Fruit fly (Drosophila melanogaster) whole organism, embryonic: ENCODE results near the gene CG6652.
A peak's percentile ranks its signal among the peaks of the same experiment; 100 is the strongest.

Experiments used
- BtbVII ChIP-seq: fragments of 200-800 bp; sonication (Bioruptor generic); optimal IDR thresholded peaks from 3 replicates; lab custom pipeline; 2017; ENCODE audit warnings: missing biosample characterization, mild to moderate bottlenecking, missing genetic modification characterization
- CG10979 ChIP-seq: fragments of 200-800 bp; sonication (Bioruptor generic); optimal IDR thresholded peaks from 2 replicates; lab custom pipeline; 2018; ENCODE audit warnings: missing biosample characterization, mild to moderate bottlenecking, missing genetic modification characterization, moderate library complexity
- CG12219 ChIP-seq: fragments of 200-800 bp; sonication (Bioruptor generic); optimal IDR thresholded peaks from 3 replicates; lab custom pipeline; 2018; ENCODE audit warnings: missing biosample characterization, mild to moderate bottlenecking, missing genetic modification characterization
- CG1233 ChIP-seq: fragments of 200-800 bp; sonication (Bioruptor generic); optimal IDR thresholded peaks from 4 replicates; lab custom pipeline; 2018; ENCODE audit warnings: missing biosample characterization, mild to moderate bottlenecking, missing genetic modification characterization
- CG16815 ChIP-seq: fragments of 200-800 bp; sonication (Bioruptor generic); optimal IDR thresholded peaks from 3 replicates; lab custom pipeline; 2017; ENCODE audit warnings: missing biosample characterization, mild to moderate bottlenecking, missing genetic modification characterization
- CG33213 ChIP-seq: fragments of 200-800 bp; sonication (Bioruptor generic); optimal IDR thresholded peaks from 3 replicates; lab custom pipeline; 2016; ENCODE audit warnings: missing biosample characterization, missing genetic modification characterization
- CG3847 ChIP-seq: fragments of 200-800 bp; sonication (Bioruptor generic); IDR thresholded peaks from 2 replicates; pipeline ENCODE4 v1.3.6; 2022; ENCODE audit warnings: missing biosample characterization, missing genetic modification characterization
- CG4707 ChIP-seq: fragments of 200-800 bp; sonication (Bioruptor generic); optimal IDR thresholded peaks from 2 replicates; lab custom pipeline; 2018; ENCODE audit warnings: missing biosample characterization, mild to moderate bottlenecking, missing genetic modification characterization, moderate library complexity
- CG4820 ChIP-seq: fragments of 200-800 bp; sonication (Bioruptor generic); optimal IDR thresholded peaks from 3 replicates; lab custom pipeline; 2016; ENCODE audit warnings: missing biosample characterization, missing genetic modification characterization
- CG6854 ChIP-seq: fragments of 200-800 bp; sonication (Bioruptor generic); optimal IDR thresholded peaks from 3 replicates; lab custom pipeline; 2017; ENCODE audit warnings: missing biosample characterization, mild to moderate bottlenecking, missing genetic modification characterization
- CG8089 ChIP-seq: fragments of 200-800 bp; sonication (Bioruptor generic); optimal IDR thresholded peaks from 3 replicates; lab custom pipeline; 2016; ENCODE audit warnings: missing biosample characterization, missing genetic modification characterization
- CG8944 ChIP-seq: fragments of 200-800 bp; sonication (Bioruptor generic); optimal IDR thresholded peaks from 3 replicates; lab custom pipeline; 2016; ENCODE audit warnings: missing biosample characterization, missing genetic modification characterization
- CoRest ChIP-seq: fragments of 200-800 bp; sonication (Bioruptor generic); optimal IDR thresholded peaks from 3 replicates; lab custom pipeline; 2018; ENCODE audit warnings: missing biosample characterization, mild to moderate bottlenecking, missing genetic modification characterization, moderate library complexity
- HmgZ ChIP-seq: fragments of 200-800 bp; sonication (Bioruptor generic); optimal IDR thresholded peaks from 2 replicates; lab custom pipeline; 2018; ENCODE audit warnings: missing biosample characterization, mild to moderate bottlenecking, missing genetic modification characterization
- Hmr ChIP-seq: fragments of 200-800 bp; sonication (Bioruptor generic); optimal IDR thresholded peaks from 3 replicates; lab custom pipeline; 2017; ENCODE audit warnings: mild to moderate bottlenecking, missing biosample characterization, missing genetic modification reagents, missing genetic modification characterization
- Hr51 ChIP-seq, 2 experiments: fragments of 200-800 bp; sonication (Bioruptor generic); optimal IDR thresholded peaks; 2 replicates in 1 of 2; 3 replicates in 1 of 2; lab custom pipeline; 2016 to 2018; ENCODE audit warnings: missing biosample characterization in 2 of 2, missing genetic modification characterization in 2 of 2, mild to moderate bottlenecking in 1 of 2, moderate library complexity in 1 of 2
- Max ChIP-seq: fragments of 200-800 bp; sonication (Bioruptor generic); optimal IDR thresholded peaks from 2 replicates; lab custom pipeline; 2016; ENCODE audit warnings: missing biosample characterization, mild to moderate bottlenecking, missing genetic modification characterization
- Meics ChIP-seq: fragments of 200-800 bp; sonication (Bioruptor generic); optimal IDR thresholded peaks from 2 replicates; lab custom pipeline; 2017; ENCODE audit warnings: missing biosample characterization, mild to moderate bottlenecking, missing genetic modification characterization
- Mrtf ChIP-seq: fragments of 200-800 bp; sonication (Bioruptor generic); IDR thresholded peaks from 3 replicates; pipeline ENCODE4 v1.3.6; 2022; ENCODE audit warnings: missing biosample characterization, missing genetic modification characterization
- Nf-YB ChIP-seq: fragments of 200-800 bp; sonication (Bioruptor generic); optimal IDR thresholded peaks from 3 replicates; lab custom pipeline; 2019; ENCODE audit warnings: missing biosample characterization, mild to moderate bottlenecking, missing genetic modification characterization, moderate library complexity
- NfI ChIP-seq: fragments of 200-800 bp; sonication (Bioruptor generic); optimal IDR thresholded peaks from 3 replicates; lab custom pipeline; 2018; ENCODE audit warnings: missing biosample characterization, mild to moderate bottlenecking, missing genetic modification characterization, moderate library complexity
- TFAM ChIP-seq: fragments of 200-800 bp; sonication (Bioruptor generic); optimal IDR thresholded peaks from 2 replicates; lab custom pipeline; 2017; ENCODE audit warnings: missing biosample characterization, missing genetic modification characterization, inconsistent platforms
- ac ChIP-seq: fragments of 200-800 bp; sonication (Bioruptor generic); optimal IDR thresholded peaks from 3 replicates; lab custom pipeline; 2017; ENCODE audit warnings: missing biosample characterization, mild to moderate bottlenecking, missing genetic modification characterization
- ara ChIP-seq: fragments of 200-800 bp; sonication (Bioruptor generic); IDR thresholded peaks from 2 replicates; pipeline ENCODE4 v1.3.6; 2022; ENCODE audit warnings: missing biosample characterization, missing genetic modification characterization
- ase ChIP-seq: fragments of 200-800 bp; sonication (Bioruptor generic); IDR thresholded peaks from 3 replicates; pipeline ENCODE4 v1.3.6; 2022; ENCODE audit warnings: missing biosample characterization, missing genetic modification characterization
- caup ChIP-seq: fragments of 200-800 bp; sonication (Bioruptor generic); optimal IDR thresholded peaks from 3 replicates; lab custom pipeline; 2017; ENCODE audit warnings: missing biosample characterization, mild to moderate bottlenecking, missing genetic modification characterization, moderate library complexity; ENCODE audit not compliant: severe bottlenecking
- cg ChIP-seq: fragments of 200-800 bp; sonication (Bioruptor generic); optimal IDR thresholded peaks from 3 replicates; lab custom pipeline; 2019; ENCODE audit warnings: missing biosample characterization, mild to moderate bottlenecking, missing genetic modification characterization, moderate library complexity
- dpn ChIP-seq, 2 experiments: fragments of 200-800 bp; sonication (Bioruptor generic); optimal IDR thresholded peaks; 3 replicates each; lab custom pipeline; 2016; ENCODE audit warnings: missing biosample characterization in 2 of 2, missing genetic modification characterization in 2 of 2
- gcm ChIP-seq: fragments of 200-800 bp; sonication (Bioruptor generic); optimal IDR thresholded peaks from 2 replicates; lab custom pipeline; 2019; ENCODE audit warnings: missing biosample characterization, mild to moderate bottlenecking, missing genetic modification characterization, moderate library complexity
- gcm2 ChIP-seq: fragments of 200-800 bp; sonication (Bioruptor generic); optimal IDR thresholded peaks from 2 replicates; lab custom pipeline; 2016; ENCODE audit warnings: missing biosample characterization, missing genetic modification characterization
- kni ChIP-seq: fragments of 200-800 bp; sonication (Bioruptor generic); optimal IDR thresholded peaks from 3 replicates; lab custom pipeline; 2017; ENCODE audit warnings: mild to moderate bottlenecking, missing biosample characterization, missing genetic modification reagents, missing genetic modification characterization
- lab ChIP-seq: fragments of 200-800 bp; sonication (Bioruptor generic); optimal IDR thresholded peaks from 3 replicates; lab custom pipeline; 2017; ENCODE audit warnings: missing biosample characterization, missing genetic modification characterization, mild to moderate bottlenecking, moderate library complexity, missing genetic modification reagents
- mirr ChIP-seq: fragments of 200-800 bp; sonication (Bioruptor generic); optimal IDR thresholded peaks from 3 replicates; lab custom pipeline; 2018; ENCODE audit warnings: missing biosample characterization, mild to moderate bottlenecking, missing genetic modification characterization
- nau ChIP-seq: fragments of 200-800 bp; sonication (Bioruptor generic); optimal IDR thresholded peaks from 3 replicates; lab custom pipeline; 2017; ENCODE audit warnings: missing biosample characterization, mild to moderate bottlenecking, missing genetic modification characterization, missing genetic modification reagents
- nerfin-1 ChIP-seq: fragments of 200-800 bp; sonication (Bioruptor generic); optimal IDR thresholded peaks from 3 replicates; lab custom pipeline; 2019; ENCODE audit warnings: missing biosample characterization, mild to moderate bottlenecking, missing genetic modification characterization, moderate library complexity
- pan ChIP-seq, 4 experiments: fragments of >200 bp in 3 of 4; fragments of 200-800 bp in 1 of 4; sonication (Bioruptor generic) in 1 of 4; optimal IDR thresholded peaks in 3 of 4; IDR thresholded peaks in 1 of 4; 2 replicates each; pipeline versions ENCODE4 v1.3.6 to Lab custom; 2017 to 2022; ENCODE audit warnings: missing biosample characterization in 2 of 4, missing genetic modification characterization in 2 of 4, mixed read lengths in 1 of 4
- phol ChIP-seq: fragments of 200-800 bp; sonication (Bioruptor generic); optimal IDR thresholded peaks from 3 replicates; lab custom pipeline; 2018; ENCODE audit warnings: missing biosample characterization, mild to moderate bottlenecking, missing genetic modification characterization, moderate library complexity
- pum ChIP-seq: fragments of 200-800 bp; sonication (Bioruptor generic); optimal IDR thresholded peaks from 2 replicates; lab custom pipeline; 2016; ENCODE audit warnings: missing biosample characterization, missing genetic modification characterization
- pzg ChIP-seq: fragments of 200-800 bp; sonication (Bioruptor generic); optimal IDR thresholded peaks from 3 replicates; lab custom pipeline; 2018; ENCODE audit warnings: missing biosample characterization, mild to moderate bottlenecking, missing genetic modification characterization, moderate library complexity
- tin ChIP-seq: fragments of 200-800 bp; sonication (Bioruptor generic); optimal IDR thresholded peaks from 3 replicates; lab custom pipeline; 2016; ENCODE audit warnings: missing biosample characterization, missing genetic modification characterization
- tio ChIP-seq: fragments of 200-800 bp; sonication (Bioruptor generic); optimal IDR thresholded peaks from 2 replicates; lab custom pipeline; 2017; ENCODE audit warnings: missing biosample characterization, missing genetic modification characterization, inconsistent platforms
- tna ChIP-seq: fragments of 200-800 bp; sonication (Bioruptor generic); IDR thresholded peaks from 2 replicates; pipeline ENCODE4 v1.3.6; 2022; ENCODE audit warnings: missing biosample characterization, missing genetic modification characterization; ENCODE audit not compliant: partially characterized antibody
- ttk ChIP-seq: fragments of 200-800 bp; sonication (Bioruptor generic); IDR thresholded peaks from 2 replicates; pipeline ENCODE4 v2.1.2; 2022; ENCODE audit warnings: missing biosample characterization, missing genetic modification characterization
- vnd ChIP-seq: fragments of 200-800 bp; sonication (Bioruptor generic); IDR thresholded peaks from 3 replicates; pipeline ENCODE4 v1.3.6; 2022; ENCODE audit warnings: missing biosample characterization, missing genetic modification characterization; ENCODE audit not compliant: partially characterized antibody
- wdn ChIP-seq: fragments of 200-800 bp; sonication (Bioruptor generic); IDR thresholded peaks from 2 replicates; pipeline ENCODE4 v1.3.6; 2022; ENCODE audit warnings: missing biosample characterization, missing genetic modification characterization
- z ChIP-seq: fragments of 200-800 bp; sonication (Bioruptor generic); IDR thresholded peaks from 3 replicates; pipeline ENCODE4 v1.3.6; 2022; ENCODE audit warnings: missing biosample characterization, missing genetic modification characterization
- zfh2 ChIP-seq: fragments of 200-800 bp; sonication (Bioruptor generic); optimal IDR thresholded peaks from 2 replicates; lab custom pipeline; 2016; ENCODE audit warnings: missing biosample characterization, missing genetic modification characterization

CG6652 gene

dm6 chr3L:17009715-17010491 lies 12.8 kb downstream of the CG6652 start:
- TF ChIP-seq pum (GFP tag; lab: Kevin White, UChicago) (no peak), wdn (GFP tag; lab: Robert Waterston, UW) (no peak), caup (GFP tag; lab: Kevin White, UChicago) (peak; percentile 33), zfh2 (GFP tag; lab: Kevin White, UChicago) (peak; percentile 31), z (GFP tag; lab: Robert Waterston, UW) (no peak), ara (GFP tag; lab: Robert Waterston, UW) (peak; percentile 38; the same call in 1 of the 2 replicates), nerfin-1 (no peak), tna (GFP tag; lab: Robert Waterston, UW) (peak; percentile 19; the same call in 1 of the 2 replicates), Mrtf (GFP tag; lab: Robert Waterston, UW) (0 out of 3 replicates have a peak, but pooled peaks have one; percentile 18), CG10979 (no peak), CG4820 (GFP tag; lab: Kevin White, UChicago) (peak; percentile 12), Hmr (GFP tag; lab: Kevin White, UChicago) (peak; percentile 50), CG12219 (no peak), kni (GFP tag; lab: Kevin White, UChicago) (peak; percentile 87), TFAM (GFP tag; lab: Kevin White, UChicago) (no peak), CG8089 (no peak), CG33213 (GFP tag; lab: Kevin White, UChicago) (no peak), gcm (GFP tag; lab: Kevin White, UChicago) (no peak), pan (optimal IDR thresholded peaks at IDR 0.05; lab: Kevin White, UChicago) (no peak), pan (GFP tag; optimal IDR thresholded peaks at IDR 0.05 in 1 of 2, IDR thresholded peaks at IDR 0.05 in 1 of 2) (peak in 1 of 2 experiments; percentile 25), ttk (GFP tag; lab: Robert Waterston, UW) (peak; percentile 44), tin (GFP tag; lab: Kevin White, UChicago) (no peak), ac (GFP tag; lab: Kevin White, UChicago) (no peak), nau (peak; percentile 14), lab (GFP tag; lab: Kevin White, UChicago) (peak; percentile 77), phol (tag; lab: Kevin White, UChicago) (peak; percentile 20), dpn (GFP tag; optimal IDR thresholded peaks at IDR 0.05; lab: Kevin White, UChicago) (peak in 1 of 2 experiments; percentile 27), HmgZ (tag; lab: Kevin White, UChicago) (peak; percentile 79), CG8944 (GFP tag; lab: Kevin White, UChicago) (no peak), Max (GFP tag; lab: Kevin White, UChicago) (peak; percentile 41), Hr51 (GFP tag; optimal IDR thresholded peaks at IDR 0.05; lab: Kevin White, UChicago) (peak in 1 of 2 experiments; percentile 68), CG16815 (GFP tag; lab: Kevin White, UChicago) (no peak), cg (peak; percentile 60), BtbVII (GFP tag; lab: Kevin White, UChicago) (peak; percentile 49), vnd (no peak), Nf-YB (peak; percentile 46), mirr (GFP tag; lab: Kevin White, UChicago) (peak; percentile 96), CG4707 (GFP tag; lab: Kevin White, UChicago) (no peak), CG3847 (GFP tag; lab: Robert Waterston, UW) (peak; percentile 9; the same call in 1 of the 2 replicates), gcm2 (GFP tag; lab: Kevin White, UChicago) (peak; percentile 34), CG6854 (GFP tag; lab: Kevin White, UChicago) (peak; percentile 56), ase (no peak), pzg (peak; percentile 11), CoRest (tag; lab: Kevin White, UChicago) (peak; percentile 0), CG1233 (GFP tag; lab: Kevin White, UChicago) (peak; percentile 21), tio (peak; percentile 52), Meics (GFP tag; lab: Kevin White, UChicago) (peak; percentile 45), NfI (peak; percentile 27)
